Fruit fly (Drosophila melanogaster): Measurements from ENCODE around the gene CG14257.

The CG14257 gene

dm6 chr3R:27111784-27112602 lies 36.3 kb downstream of the CG14257 start, which contains the start of the genes gb and CG5815 (continued):
- TF ChIP-seq Ptx1 (GFP tag; IDR thresholded peaks at IDR 0.05) (peak; percentile 94), CG13424 (tag; optimal IDR thresholded peaks at IDR 0.05) (peak; percentile 93), stc (GFP tag; IDR thresholded peaks at IDR 0.05) (peak; percentile 75), Scr (GFP tag; IDR thresholded peaks at IDR 0.05; ENCODE audit: partially characterized antibody) (peak; percentile 96), Nf-YC (tag; optimal IDR thresholded peaks at IDR 0.05) (peak; percentile 82), C15 (GFP tag; IDR thresholded peaks at IDR 0.05) (peak; percentile 75; the same call in 2 of the 3 replicates), ERR (GFP tag; optimal IDR thresholded peaks at IDR 0.05) (peak; percentile 61), h (optimal IDR thresholded peaks at IDR 0.05) (no peak), peb (GFP tag; IDR thresholded peaks at IDR 0.05) (peak; percentile 73), Hmx (GFP tag; optimal IDR thresholded peaks at IDR 0.05) (peak; percentile 76), Ets97D (GFP tag; optimal IDR thresholded peaks at IDR 0.05) (peak; percentile 78), Neu2 (GFP tag; optimal IDR thresholded peaks at IDR 0.05; ENCODE audit: borderline replicate concordance) (no peak), CG1602 (GFP tag; optimal IDR thresholded peaks at IDR 0.05) (peak; percentile 91), CG17912 (GFP tag; optimal IDR thresholded peaks at IDR 0.05) (peak; percentile 66), CG15514 (GFP tag; optimal IDR thresholded peaks at IDR 0.05) (peak; percentile 87), tap (tag; optimal IDR thresholded peaks at IDR 0.05) (no peak), CG10274 (GFP tag; optimal IDR thresholded peaks at IDR 0.05) (peak; percentile 76), chm (GFP tag; IDR thresholded peaks at IDR 0.05) (peak; percentile 86), bowl (GFP tag; IDR thresholded peaks at IDR 0.05) (peak; percentile 73), CG4707 (GFP tag; optimal IDR thresholded peaks at IDR 0.05) (peak; percentile 13), CG6654 (GFP tag; optimal IDR thresholded peaks at IDR 0.05) (peak; percentile 73), GATAe (GFP tag; conservative IDR thresholded peaks at IDR 0.05) (peak; percentile 60), chinmo (GFP tag; IDR thresholded peaks at IDR 0.05; ENCODE audit: partially characterized antibody) (peak; percentile 74; the same call in 2 of the 4 replicates), CG15269 (tag; optimal IDR thresholded peaks at IDR 0.05) (peak; percentile 89), CG30020 (tag; optimal IDR thresholded peaks at IDR 0.05) (peak; percentile 71), Dref (GFP tag; IDR thresholded peaks at IDR 0.05) (peak; percentile 85), sima (GFP tag; optimal IDR thresholded peaks at IDR 0.05) (no peak), Optix (GFP tag; IDR thresholded peaks at IDR 0.05) (peak; percentile 90), Side (GFP tag; optimal IDR thresholded peaks at IDR 0.05) (peak; percentile 50), CG17361 (GFP tag; IDR thresholded peaks at IDR 0.05) (peak; percentile 94), CG32532 (GFP tag; IDR thresholded peaks at IDR 0.05) (peak; percentile 96), Doc2 (GFP tag; IDR thresholded peaks at IDR 0.05) (no peak), dpn (GFP tag; optimal IDR thresholded peaks at IDR 0.05) (peak; percentile 89 to 92), ash1 (GFP tag; optimal IDR thresholded peaks at IDR 0.05) (no peak), toy (GFP tag; IDR thresholded peaks at IDR 0.05) (peak; percentile 60; the same call in 1 of the 2 replicates), CG17186 (GFP tag; optimal IDR thresholded peaks at IDR 0.05) (peak; percentile 65), Abd-B (GFP tag; optimal IDR thresholded peaks at IDR 0.05) (peak; percentile 90), CG2120 (GFP tag; optimal IDR thresholded peaks at IDR 0.05) (peak; percentile 96), CG9817 (tag; optimal IDR thresholded peaks at IDR 0.05) (peak; percentile 91), CG13287 (GFP tag; IDR thresholded peaks at IDR 0.05; ENCODE audit: partially characterized antibody) (peak; percentile 99), dan (GFP tag; IDR thresholded peaks at IDR 0.05) (0 out of 2 replicates have a peak, but pooled peaks have one; percentile 11), CG11398 (GFP tag; optimal IDR thresholded peaks at IDR 0.05) (peak; percentile 43), tgo (GFP tag; IDR thresholded peaks at IDR 0.05) (peak; percentile 89), gsb-n (tag; optimal IDR thresholded peaks at IDR 0.05) (no peak), CG42726 (GFP tag; IDR thresholded peaks at IDR 0.05; ENCODE audit: partially characterized antibody) (no peak; the same call in 1 of the 2 replicates), odd (GFP tag; optimal IDR thresholded peaks at IDR 0.05) (peak; percentile 74), CG2199 (GFP tag; IDR thresholded peaks at IDR 0.05) (peak; percentile 25; the same call in 1 of the 3 replicates), CG6689 (GFP tag; IDR thresholded peaks at IDR 0.05) (peak; percentile 86), CG31441 (GFP tag; IDR thresholded peaks at IDR 0.05) (peak; percentile 95)

Measured in whole organism, embryonic.